Worm (Caenorhabditis elegans): Measurements from ENCODE around the gene C04E6.8.

DNA sequence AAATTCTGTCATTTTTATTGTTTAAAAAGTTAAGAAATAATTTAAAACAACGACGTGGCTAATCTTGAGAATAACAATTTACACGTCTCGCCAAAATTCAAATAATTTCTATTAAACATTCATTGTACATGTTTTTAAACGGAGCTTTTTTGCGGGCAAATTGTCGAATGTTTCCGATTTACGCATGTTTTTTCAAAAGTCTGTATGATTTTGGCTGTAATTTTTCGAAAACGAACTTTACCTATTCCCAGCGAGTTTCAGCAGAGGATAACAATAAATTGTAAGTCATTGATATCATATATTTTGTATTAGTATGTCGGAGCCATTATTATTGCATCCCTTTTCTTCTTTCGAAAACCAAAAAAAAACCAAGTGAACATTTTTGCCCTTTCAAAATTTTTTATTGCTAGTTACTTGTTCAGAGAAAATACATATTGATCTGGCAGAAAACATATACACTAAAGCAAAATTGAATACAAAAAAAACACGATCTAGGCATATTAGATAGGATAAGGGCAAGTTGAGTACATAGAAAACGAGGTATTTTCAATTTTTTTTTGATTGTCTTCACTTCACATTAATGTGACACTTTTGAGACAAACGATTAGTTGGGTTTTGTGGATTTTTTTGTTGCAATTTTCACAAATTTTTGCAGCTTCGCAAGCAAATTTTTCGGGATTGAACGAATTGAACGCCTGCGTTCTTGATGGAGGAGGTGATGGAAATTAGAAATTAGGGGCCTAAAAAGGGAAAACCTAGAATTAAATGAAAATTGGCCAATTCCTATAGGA lies 44.9 kb downstream of the C04E6.8 start, which contains the start of gene F26F12.2:
- TF ChIP-seq elt-1 (tag; optimal IDR thresholded peaks at IDR 0.05; ENCODE audit: borderline replicate concordance, insufficient read depth), result no peak
- no peak for TF ChIP-seq unc-39 (tag; optimal IDR thresholded peaks at IDR 0.05)
- no peak for TF ChIP-seq snpc-4 (tag; optimal IDR thresholded peaks at IDR 0.05)
- TF ChIP-seq nhr-76 (tag; optimal IDR thresholded peaks at IDR 0.05), result no peak
- no peak for TF ChIP-seq sptf-1 (tag; optimal IDR thresholded peaks at IDR 0.05)
- no peak for TF ChIP-seq nhr-12 (tag; optimal IDR thresholded peaks at IDR 0.05)
- no peak for TF ChIP-seq lin-13 (tag; optimal IDR thresholded peaks at IDR 0.05)
- TF ChIP-seq M03D4.4 (tag; optimal IDR thresholded peaks at IDR 0.05), result no peak
